Worm (Caenorhabditis elegans) whole organism, L3 larva: ENCODE data around the gene ttr-39.

Source experiments
- R02D3.7 ChIP-seq: fragments of 150-350 bp; optimal IDR thresholded peaks from 2 replicates; lab custom pipeline; 2014; ENCODE audit warnings: missing biosample characterization, missing genetic modification characterization
- aly-2 ChIP-seq: fragments of 150-350 bp; optimal IDR thresholded peaks from 2 replicates; lab custom pipeline; 2014; ENCODE audit warnings: missing biosample characterization, missing genetic modification characterization
- ceh-16 ChIP-seq: sonication (generic microtip); optimal IDR thresholded peaks from 2 replicates; lab custom pipeline; 2017; ENCODE audit warnings: missing biosample characterization, missing genetic modification characterization
- ceh-28 ChIP-seq: fragments of 150-350 bp; optimal IDR thresholded peaks from 2 replicates; lab custom pipeline; 2014; ENCODE audit warnings: missing biosample characterization, missing genetic modification reagents, missing genetic modification characterization
- ceh-9 ChIP-seq: sonication (generic microtip); optimal IDR thresholded peaks from 2 replicates; lab custom pipeline; 2018; ENCODE audit warnings: missing biosample characterization, missing genetic modification characterization
- daf-12 ChIP-seq: fragments of 150-350 bp; optimal IDR thresholded peaks from 2 replicates; lab custom pipeline; 2014; ENCODE audit warnings: missing biosample characterization, missing genetic modification reagents, missing genetic modification characterization
- egl-27 ChIP-seq: sonication (generic microtip); optimal IDR thresholded peaks from 4 replicates; lab custom pipeline; 2017; ENCODE audit warnings: missing biosample characterization, missing genetic modification reagents, missing genetic modification characterization
- egl-5 ChIP-seq: fragments of 150-350 bp; optimal IDR thresholded peaks from 2 replicates; lab custom pipeline; 2017; ENCODE audit warnings: missing biosample characterization, missing genetic modification reagents, missing genetic modification characterization, inconsistent platforms
- elt-1 ChIP-seq: fragments of 150-350 bp; optimal IDR thresholded peaks from 2 replicates; lab custom pipeline; 2014; ENCODE audit warnings: missing biosample characterization, missing genetic modification characterization
- elt-3 ChIP-seq, 3 experiments: fragments of 150-350 bp in 1 of 3; sonication (generic microtip) in 2 of 3; optimal IDR thresholded peaks; 2 replicates in 2 of 3; 4 replicates in 1 of 3; lab custom pipeline; 2014 to 2017; ENCODE audit warnings: missing biosample characterization in 3 of 3, missing genetic modification characterization in 3 of 3
- eor-1 ChIP-seq, 2 experiments: fragments of 150-350 bp; optimal IDR thresholded peaks; 2 replicates each; lab custom pipeline; 2014 to 2018; ENCODE audit warnings: missing biosample characterization in 2 of 2, missing genetic modification characterization in 2 of 2
- fos-1 ChIP-seq: fragments of 150-350 bp; optimal IDR thresholded peaks from 2 replicates; lab custom pipeline; 2014; ENCODE audit warnings: missing biosample characterization, missing genetic modification characterization
- hmg-11 ChIP-seq: sonication (generic microtip); optimal IDR thresholded peaks from 2 replicates; lab custom pipeline; 2016; ENCODE audit warnings: missing genetic modification characterization, missing compliant biosample characterization
- jun-1 ChIP-seq: fragments of 150-350 bp; optimal IDR thresholded peaks from 2 replicates; lab custom pipeline; 2014; ENCODE audit warnings: missing biosample characterization, missing genetic modification reagents, missing genetic modification characterization
- lin-39 ChIP-seq: fragments of 150-350 bp; optimal IDR thresholded peaks from 2 replicates; lab custom pipeline; 2018; ENCODE audit warnings: missing biosample characterization, missing genetic modification reagents, missing genetic modification characterization
- lsy-12 ChIP-seq: sonication (generic microtip); optimal IDR thresholded peaks from 2 replicates; lab custom pipeline; 2016; ENCODE audit warnings: mild to moderate bottlenecking, missing genetic modification characterization, missing compliant biosample characterization
- nhr-11 ChIP-seq: fragments of 150-350 bp; optimal IDR thresholded peaks from 2 replicates; lab custom pipeline; 2014; ENCODE audit warnings: missing biosample characterization, missing genetic modification characterization
- nhr-12 ChIP-seq: fragments of 150-350 bp; optimal IDR thresholded peaks from 2 replicates; lab custom pipeline; 2014; ENCODE audit warnings: missing biosample characterization, missing genetic modification characterization
- nhr-237 ChIP-seq: fragments of 150-350 bp; optimal IDR thresholded peaks from 2 replicates; lab custom pipeline; 2014; ENCODE audit warnings: missing biosample characterization, missing genetic modification characterization
- nhr-25 ChIP-seq: sonication (generic microtip); optimal IDR thresholded peaks from 2 replicates; lab custom pipeline; 2017; ENCODE audit warnings: missing biosample characterization, missing genetic modification characterization
- nhr-28 ChIP-seq: fragments of 150-350 bp; optimal IDR thresholded peaks from 2 replicates; lab custom pipeline; 2014; ENCODE audit warnings: missing biosample characterization, missing genetic modification characterization
- nhr-43 ChIP-seq: sonication (generic microtip); optimal IDR thresholded peaks from 2 replicates; lab custom pipeline; 2016; ENCODE audit warnings: mild to moderate bottlenecking, missing genetic modification characterization, missing compliant biosample characterization; ENCODE audit not compliant: poor library complexity, severe bottlenecking
- nhr-76 ChIP-seq: fragments of 150-350 bp; sonication (generic microtip); optimal IDR thresholded peaks from 5 replicates; lab custom pipeline; 2014; ENCODE audit warnings: missing biosample characterization, missing genetic modification characterization
- nhr-77 ChIP-seq: fragments of 150-350 bp; optimal IDR thresholded peaks from 2 replicates; lab custom pipeline; 2014; ENCODE audit warnings: missing biosample characterization, missing genetic modification characterization
- pha-4 ChIP-seq: fragments of 150-350 bp; optimal IDR thresholded peaks from 2 replicates; lab custom pipeline; 2014; ENCODE audit warnings: missing biosample characterization, missing genetic modification reagents, missing genetic modification characterization
- pqm-1 ChIP-seq: fragments of 150-350 bp; optimal IDR thresholded peaks from 2 replicates; lab custom pipeline; 2017; ENCODE audit warnings: missing biosample characterization, missing genetic modification characterization, inconsistent platforms
- sea-2 ChIP-seq: fragments of 150-350 bp; sonication (generic microtip); optimal IDR thresholded peaks from 4 replicates; lab custom pipeline; 2014; ENCODE audit warnings: missing biosample characterization, missing genetic modification reagents, missing genetic modification characterization
- skn-1 ChIP-seq: fragments of 150-350 bp; optimal IDR thresholded peaks from 2 replicates; lab custom pipeline; 2014; ENCODE audit warnings: missing biosample characterization, missing genetic modification characterization
- snpc-4 ChIP-seq: fragments of 150-350 bp; optimal IDR thresholded peaks from 2 replicates; lab custom pipeline; 2014; ENCODE audit warnings: missing biosample characterization, missing genetic modification characterization
- unc-62 ChIP-seq: fragments of 150-350 bp; sonication (generic microtip); optimal IDR thresholded peaks from 4 replicates; lab custom pipeline; 2014; ENCODE audit warnings: missing biosample characterization, missing genetic modification reagents, missing genetic modification characterization
- zag-1 ChIP-seq: fragments of 150-350 bp; optimal IDR thresholded peaks from 2 replicates; lab custom pipeline; 2014; ENCODE audit warnings: missing biosample characterization, missing genetic modification characterization
- ztf-11 ChIP-seq: fragments of 150-350 bp; optimal IDR thresholded peaks from 2 replicates; lab custom pipeline; 2014; ENCODE audit warnings: missing biosample characterization, missing genetic modification characterization

Gene ttr-39

DNA sequence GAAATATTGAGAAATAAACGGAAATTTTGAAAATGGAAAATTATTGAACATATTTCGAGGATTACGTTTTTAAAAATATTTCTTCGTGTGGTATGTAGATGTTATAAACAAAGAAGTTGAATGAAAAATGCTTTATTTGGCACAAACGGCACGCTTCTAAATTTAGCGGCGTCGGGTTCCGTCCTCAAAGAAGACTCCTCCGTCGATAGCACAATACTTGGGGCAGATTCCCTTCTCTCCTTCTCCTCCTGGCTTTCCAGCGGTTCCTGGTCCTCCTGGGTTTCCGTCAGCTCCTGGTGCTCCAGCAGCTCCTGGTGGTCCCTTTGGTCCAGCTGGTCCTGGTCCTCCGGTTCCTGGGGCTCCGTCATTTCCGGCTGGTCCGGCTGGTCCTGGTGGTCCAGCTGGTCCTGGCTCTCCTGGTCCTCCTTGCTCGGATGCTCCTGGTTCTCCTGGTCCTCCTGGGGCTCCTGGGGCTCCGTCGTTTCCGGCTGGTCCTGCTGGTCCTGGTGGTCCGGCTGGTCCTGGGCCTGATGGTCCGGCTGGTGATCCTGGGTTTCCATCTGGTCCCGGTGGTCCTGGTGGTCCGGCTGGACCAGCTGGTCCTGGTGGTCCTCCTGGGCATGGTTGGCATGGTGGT lies 5.2 kb downstream of the ttr-39 start, which contains the start of gene W01B6.8:
W01B6.8 (minus strand) TSS at position 51 of the 637 bp plus-strand sequence.
- TF ChIP-seq eor-1 (tag; optimal IDR thresholded peaks at IDR 0.05; lab: Kevin White, UChicago) = no peak
- TF ChIP-seq zag-1 (tag; lab: Kevin White, UChicago) = no peak
- TF ChIP-seq pqm-1 (tag; lab: Kevin White, UChicago) = no peak
- TF ChIP-seq ztf-11 (tag; lab: Kevin White, UChicago) = no peak
- no peak for TF ChIP-seq nhr-77 (tag; lab: Kevin White, UChicago)
- TF ChIP-seq ceh-28 (tag; lab: Kevin White, UChicago) = no peak
- TF ChIP-seq nhr-76 (tag; lab: Kevin White, UChicago) = no peak
- TF ChIP-seq ceh-16 (tag; lab: Kevin White, UChicago) = no peak
- no peak for TF ChIP-seq snpc-4 (tag; lab: Kevin White, UChicago)
- no peak for TF ChIP-seq nhr-25 (tag; lab: Kevin White, UChicago)
- TF ChIP-seq lsy-12 (tag; lab: Kevin White, UChicago) = no peak
- TF ChIP-seq nhr-11 (tag; lab: Kevin White, UChicago) = no peak
- no peak for TF ChIP-seq fos-1 (tag; lab: Kevin White, UChicago)
- TF ChIP-seq pha-4 (tag; lab: Kevin White, UChicago) = no peak
- TF ChIP-seq ceh-9 (tag; lab: Kevin White, UChicago) = no peak

DNA sequence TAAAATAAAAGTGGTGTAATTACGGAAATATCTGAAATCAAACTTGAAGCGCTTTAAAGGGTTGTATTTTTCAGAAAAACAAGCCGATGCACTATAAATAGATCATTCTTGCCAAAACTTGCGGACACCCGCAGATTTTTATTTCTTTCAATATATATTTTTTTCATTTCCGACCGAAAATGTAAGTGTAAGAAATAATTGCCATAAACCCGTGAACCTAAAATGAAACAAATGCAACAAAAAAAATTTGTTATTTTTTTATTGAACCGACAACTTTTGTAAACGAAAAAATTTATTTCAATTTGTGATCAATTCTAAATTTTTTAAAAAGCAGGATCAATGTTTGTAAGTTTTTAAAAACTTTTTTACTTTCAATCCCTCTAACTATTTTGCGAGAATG lies 8.9 kb downstream of the ttr-39 start, which contains the start of gene W01B6.6:
W01B6.6 (plus strand) TSS at position 301 of the 400 bp plus-strand sequence.
- no peak for TF ChIP-seq egl-5 (tag; lab: Kevin White, UChicago)

DNA sequence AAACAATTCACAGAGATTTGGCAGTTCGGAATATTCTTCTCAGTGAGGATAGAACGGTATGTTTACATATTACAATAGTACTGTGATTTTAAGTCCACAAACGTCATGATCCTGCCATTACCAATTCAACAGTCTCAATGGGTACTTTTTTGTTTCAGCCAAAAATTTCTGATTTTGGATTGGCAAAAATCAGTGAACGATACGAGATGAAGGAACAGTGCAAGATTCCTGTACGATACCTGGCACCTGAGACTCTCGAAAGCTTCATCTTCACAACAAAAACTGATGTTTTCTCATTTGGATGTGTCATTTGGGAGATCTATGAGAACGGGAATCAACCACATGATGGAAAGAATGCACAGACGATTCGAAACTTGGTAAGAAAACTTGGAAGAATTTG lies 11.7 kb downstream of the ttr-39 start:
- TF ChIP-seq nhr-77 (tag; lab: Kevin White, UChicago) (no peak), ceh-16 (tag; lab: Kevin White, UChicago) (no peak), nhr-12 (tag; lab: Kevin White, UChicago) (no peak), nhr-76 (tag; lab: Kevin White, UChicago) (no peak), skn-1 (tag; lab: Kevin White, UChicago) (no peak), R02D3.7 (tag; lab: Kevin White, UChicago) (no peak), nhr-28 (no peak), daf-12 (no peak), nhr-237 (tag; lab: Kevin White, UChicago) (no peak), elt-3 (tag; optimal IDR thresholded peaks at IDR 0.05; lab: Kevin White, UChicago) (no peak)

DNA sequence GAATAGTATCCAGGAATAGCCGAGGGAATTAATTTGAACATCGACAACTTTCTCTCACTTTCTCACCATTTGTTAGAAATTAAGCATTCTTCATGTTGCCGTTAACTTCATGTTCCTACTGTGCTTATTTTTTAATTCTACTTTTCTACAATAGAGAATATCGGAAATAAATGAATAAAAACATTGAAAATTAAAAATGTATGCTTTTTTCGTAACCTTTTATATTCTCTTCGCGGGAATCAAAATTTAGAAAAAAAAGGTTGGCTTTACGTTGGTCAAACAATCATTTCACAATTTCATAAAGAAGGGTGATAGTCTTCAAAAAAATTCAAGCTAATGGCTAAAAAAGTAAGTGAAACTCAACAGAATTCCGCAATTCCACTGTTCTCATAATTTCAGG lies 13.8 kb downstream of the ttr-39 start, which contains the start of gene W01B6.5:
W01B6.5 (plus strand) TSS at position 301 of the 400 bp plus-strand sequence.
- TF ChIP-seq nhr-12 (tag; lab: Kevin White, UChicago) = no peak
- no peak for TF ChIP-seq sea-2
- no peak for TF ChIP-seq egl-27 (tag; lab: Kevin White, UChicago)

DNA sequence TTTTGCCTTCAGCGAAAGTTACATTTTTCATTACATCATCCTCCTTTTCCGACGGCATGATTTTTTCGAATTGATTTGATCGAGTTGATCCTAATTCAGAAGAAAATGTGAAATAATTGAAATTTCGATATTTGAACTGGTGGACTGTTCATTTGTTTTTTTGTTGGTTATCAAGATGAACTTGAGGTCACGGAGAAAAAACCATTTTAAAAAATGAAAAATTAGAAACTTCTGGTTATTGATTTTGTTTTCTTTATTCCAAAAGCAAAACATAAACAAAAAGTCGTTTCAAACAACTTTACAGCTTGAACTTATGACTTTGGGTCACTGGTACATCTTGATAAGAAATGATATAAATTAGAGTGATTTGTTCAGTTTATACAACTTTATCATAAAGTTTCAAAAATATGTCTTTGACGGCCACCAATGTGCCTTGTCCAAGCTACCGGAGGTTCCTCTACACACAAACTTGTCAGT lies 14.6 kb downstream of the ttr-39 start, which contains the start of the genes ttbk-4 and W01B6.4:
ttbk-4 (minus strand) TSS at position 101 of the 477 bp plus-strand sequence.
W01B6.4 (plus strand) TSS at position 427 of the 477 bp plus-strand sequence.
- TF ChIP-seq nhr-25 (tag; lab: Kevin White, UChicago) (no peak), elt-1 (tag; lab: Kevin White, UChicago) (no peak), skn-1 (tag; lab: Kevin White, UChicago) (no peak), jun-1 (tag; lab: Kevin White, UChicago) (no peak), hmg-11 (tag; lab: Kevin White, UChicago) (no peak), zag-1 (tag; lab: Kevin White, UChicago) (no peak), nhr-43 (no peak), unc-62 (GFP tag; lab: Kevin White, UChicago) (no peak), nhr-77 (tag; lab: Kevin White, UChicago) (no peak), nhr-237 (tag; lab: Kevin White, UChicago) (no peak), lin-39 (tag; lab: Kevin White, UChicago) (no peak), egl-5 (tag; lab: Kevin White, UChicago) (no peak), aly-2 (tag; lab: Kevin White, UChicago) (no peak), nhr-12 (tag; lab: Kevin White, UChicago) (no peak)
